Fruit fly (Drosophila melanogaster) whole organism, embryonic: ENCODE results near the gene CG9132.

Experiments used
- Adf1 ChIP-seq: fragments of 200-800 bp; sonication (Bioruptor generic); IDR thresholded peaks from 2 replicates; pipeline ENCODE4 v1.3.6; 2022; ENCODE audit warnings: missing biosample characterization, missing genetic modification characterization
- BEAF-32 ChIP-seq: fragments of 200-800 bp; sonication (Bioruptor generic); optimal IDR thresholded peaks from 3 replicates; lab custom pipeline; 2017; ENCODE audit warnings: missing biosample characterization, missing genetic modification characterization, mild to moderate bottlenecking, moderate library complexity, missing genetic modification reagents
- C15 ChIP-seq: fragments of 200-800 bp; sonication (Bioruptor generic); IDR thresholded peaks from 3 replicates; pipeline ENCODE4 v1.3.6; 2022; ENCODE audit warnings: missing biosample characterization, missing genetic modification characterization
- CG11398 ChIP-seq: fragments of 200-800 bp; sonication (Bioruptor generic); optimal IDR thresholded peaks from 2 replicates; lab custom pipeline; 2016; ENCODE audit warnings: missing biosample characterization, missing genetic modification characterization
- CG11504 ChIP-seq: fragments of 200-800 bp; sonication (Bioruptor generic); optimal IDR thresholded peaks from 3 replicates; lab custom pipeline; 2019; ENCODE audit warnings: missing biosample characterization, mild to moderate bottlenecking, missing genetic modification characterization, moderate library complexity
- CG12071 ChIP-seq: fragments of 200-800 bp; sonication (Bioruptor generic); optimal IDR thresholded peaks from 3 replicates; lab custom pipeline; 2018; ENCODE audit warnings: missing biosample characterization, mild to moderate bottlenecking, missing genetic modification characterization
- CG15601 ChIP-seq: fragments of 200-800 bp; sonication (Bioruptor generic); optimal IDR thresholded peaks from 3 replicates; lab custom pipeline; 2019; ENCODE audit warnings: missing biosample characterization, mild to moderate bottlenecking, missing genetic modification characterization, moderate library complexity
- CG1647 ChIP-seq: fragments of 200-800 bp; sonication (Bioruptor generic); optimal IDR thresholded peaks from 3 replicates; lab custom pipeline; 2016; ENCODE audit warnings: missing biosample characterization, missing genetic modification characterization
- CG16813 ChIP-seq: fragments of 200-800 bp; sonication (Bioruptor generic); IDR thresholded peaks from 3 replicates; pipeline ENCODE4 v1.3.6; 2022; ENCODE audit warnings: missing biosample characterization, missing genetic modification characterization; ENCODE audit not compliant: partially characterized antibody
- CG17361 ChIP-seq: fragments of 200-800 bp; sonication (Bioruptor generic); IDR thresholded peaks from 3 replicates; pipeline ENCODE4 v1.3.6; 2022; ENCODE audit warnings: missing biosample characterization, missing genetic modification characterization
- CG17385 ChIP-seq: fragments of 200-800 bp; sonication (Bioruptor generic); optimal IDR thresholded peaks from 3 replicates; lab custom pipeline; 2018; ENCODE audit warnings: missing biosample characterization, mild to moderate bottlenecking, missing genetic modification characterization
- CG31388 ChIP-seq: fragments of 200-800 bp; sonication (Bioruptor generic); optimal IDR thresholded peaks from 2 replicates; lab custom pipeline; 2016; ENCODE audit warnings: missing biosample characterization, missing genetic modification characterization
- CG33557 ChIP-seq: fragments of 200-800 bp; sonication (Bioruptor generic); optimal IDR thresholded peaks from 2 replicates; lab custom pipeline; 2019; ENCODE audit warnings: missing biosample characterization, mild to moderate bottlenecking, missing genetic modification characterization, moderate library complexity
- CG4707 ChIP-seq: fragments of 200-800 bp; sonication (Bioruptor generic); optimal IDR thresholded peaks from 2 replicates; lab custom pipeline; 2018; ENCODE audit warnings: missing biosample characterization, mild to moderate bottlenecking, missing genetic modification characterization, moderate library complexity
- CG4820 ChIP-seq: fragments of 200-800 bp; sonication (Bioruptor generic); optimal IDR thresholded peaks from 3 replicates; lab custom pipeline; 2016; ENCODE audit warnings: missing biosample characterization, missing genetic modification characterization
- CG6683 ChIP-seq: fragments of 200-800 bp; sonication (Bioruptor generic); optimal IDR thresholded peaks from 2 replicates; lab custom pipeline; 2017; ENCODE audit warnings: missing biosample characterization, mild to moderate bottlenecking, missing genetic modification characterization, missing genetic modification reagents
- CG7556 ChIP-seq: fragments of 200-800 bp; sonication (Bioruptor generic); optimal IDR thresholded peaks from 2 replicates; lab custom pipeline; 2017; ENCODE audit warnings: missing biosample characterization, mild to moderate bottlenecking, missing genetic modification characterization
- CG7839 ChIP-seq: fragments of 200-800 bp; sonication (Bioruptor generic); optimal IDR thresholded peaks from 3 replicates; lab custom pipeline; 2018; ENCODE audit warnings: missing biosample characterization, mild to moderate bottlenecking, missing genetic modification characterization, moderate library complexity
- CG8281 ChIP-seq: fragments of 200-800 bp; sonication (Bioruptor generic); optimal IDR thresholded peaks from 2 replicates; lab custom pipeline; 2018; ENCODE audit warnings: missing biosample characterization, mild to moderate bottlenecking, missing genetic modification characterization, moderate library complexity
- CG9727 ChIP-seq: fragments of 200-800 bp; sonication (Bioruptor generic); optimal IDR thresholded peaks from 3 replicates; lab custom pipeline; 2017; ENCODE audit warnings: missing biosample characterization, mild to moderate bottlenecking, missing genetic modification characterization
- CG9797 ChIP-seq: fragments of 200-800 bp; sonication (Bioruptor generic); optimal IDR thresholded peaks from 3 replicates; lab custom pipeline; 2018; ENCODE audit warnings: missing biosample characterization, mild to moderate bottlenecking, missing genetic modification characterization
- CG9932 ChIP-seq: fragments of 200-800 bp; sonication (Bioruptor generic); IDR thresholded peaks from 2 replicates; pipeline ENCODE4 v1.3.6; 2022; ENCODE audit warnings: missing biosample characterization, missing genetic modification characterization
- D ChIP-seq, 2 experiments: fragments of 200-800 bp in 1 of 2; fragments of >200 bp in 1 of 2; sonication (Bioruptor generic) in 1 of 2; optimal IDR thresholded peaks; 2 replicates in 1 of 2; 3 replicates in 1 of 2; lab custom pipeline; 2017; ENCODE audit warnings: mild to moderate bottlenecking in 1 of 2, missing biosample characterization in 1 of 2, missing genetic modification characterization in 1 of 2, missing genetic modification reagents in 1 of 2
- Deaf1 ChIP-seq: fragments of 200-800 bp; optimal IDR thresholded peaks from 3 replicates; lab custom pipeline; 2019; ENCODE audit warnings: missing biosample characterization, mild to moderate bottlenecking, missing genetic modification characterization, moderate library complexity
- Dip2 ChIP-seq: fragments of 200-800 bp; sonication (Bioruptor generic); IDR thresholded peaks from 2 replicates; pipeline ENCODE4 v1.3.6; 2022; ENCODE audit warnings: missing biosample characterization, missing genetic modification characterization
- Dll ChIP-seq: fragments of 200-800 bp; sonication (Bioruptor generic); IDR thresholded peaks from 4 replicates; pipeline ENCODE4 v1.3.6; 2022; ENCODE audit warnings: missing biosample characterization, missing genetic modification characterization; ENCODE audit not compliant: partially characterized antibody
- Fer2 ChIP-seq: fragments of 200-800 bp; sonication (Bioruptor generic); optimal IDR thresholded peaks from 2 replicates; lab custom pipeline; 2018; ENCODE audit warnings: missing biosample characterization, mild to moderate bottlenecking, missing genetic modification characterization, moderate library complexity
- Gsc ChIP-seq: fragments of 200-800 bp; sonication (Bioruptor generic); IDR thresholded peaks from 2 replicates; pipeline ENCODE4 v1.3.6; 2022; ENCODE audit warnings: missing biosample characterization, missing genetic modification characterization
- HmgZ ChIP-seq: fragments of 200-800 bp; sonication (Bioruptor generic); optimal IDR thresholded peaks from 2 replicates; lab custom pipeline; 2018; ENCODE audit warnings: missing biosample characterization, mild to moderate bottlenecking, missing genetic modification characterization
- Optix ChIP-seq: fragments of 200-800 bp; sonication (Bioruptor generic); IDR thresholded peaks from 3 replicates; pipeline ENCODE4 v1.3.6; 2022; ENCODE audit warnings: missing biosample characterization, missing genetic modification characterization
- Sox100B ChIP-seq: fragments of 200-800 bp; sonication (Bioruptor generic); optimal IDR thresholded peaks from 3 replicates; lab custom pipeline; 2018; ENCODE audit warnings: missing biosample characterization, mild to moderate bottlenecking, missing genetic modification characterization
- Sry-β ChIP-seq: fragments of 200-800 bp; sonication (Bioruptor generic); optimal IDR thresholded peaks from 2 replicates; lab custom pipeline; 2018; ENCODE audit warnings: missing biosample characterization, mild to moderate bottlenecking, missing genetic modification characterization, moderate library complexity
- Vsx1 ChIP-seq: fragments of 200-800 bp; sonication (Bioruptor generic); optimal IDR thresholded peaks from 2 replicates; lab custom pipeline; 2017; ENCODE audit warnings: missing biosample characterization, mild to moderate bottlenecking, missing genetic modification characterization, missing genetic modification reagents
- ash1 ChIP-seq: fragments of 200-800 bp; sonication (Bioruptor generic); optimal IDR thresholded peaks from 2 replicates; lab custom pipeline; 2018; ENCODE audit warnings: missing biosample characterization, mild to moderate bottlenecking, missing genetic modification characterization
- az2 ChIP-seq: fragments of 200-800 bp; sonication (Bioruptor generic); optimal IDR thresholded peaks from 3 replicates; lab custom pipeline; 2016; ENCODE audit warnings: missing biosample characterization, missing genetic modification characterization
- caup ChIP-seq: fragments of 200-800 bp; sonication (Bioruptor generic); optimal IDR thresholded peaks from 3 replicates; lab custom pipeline; 2017; ENCODE audit warnings: missing biosample characterization, mild to moderate bottlenecking, missing genetic modification characterization, moderate library complexity; ENCODE audit not compliant: severe bottlenecking
- chif ChIP-seq, 2 experiments: fragments of 200-800 bp; sonication (Bioruptor generic); optimal IDR thresholded peaks; 3 replicates each; lab custom pipeline; 2016; ENCODE audit warnings: missing biosample characterization in 2 of 2, missing genetic modification characterization in 2 of 2
- dmrt11E ChIP-seq: fragments of 200-800 bp; sonication (Bioruptor generic); optimal IDR thresholded peaks from 3 replicates; lab custom pipeline; 2018; ENCODE audit warnings: missing biosample characterization, mild to moderate bottlenecking, missing genetic modification characterization, moderate library complexity
- dmrt99B ChIP-seq: fragments of 200-800 bp; sonication (Bioruptor generic); optimal IDR thresholded peaks from 2 replicates; lab custom pipeline; 2018; ENCODE audit warnings: missing biosample characterization, mild to moderate bottlenecking, missing genetic modification characterization, moderate library complexity
- emc ChIP-seq: fragments of 200-800 bp; sonication (Bioruptor generic); optimal IDR thresholded peaks from 2 replicates; lab custom pipeline; 2016; ENCODE audit warnings: missing biosample characterization, missing genetic modification characterization
- gem ChIP-seq: fragments of 200-800 bp; sonication (Bioruptor generic); optimal IDR thresholded peaks from 2 replicates; lab custom pipeline; 2019; ENCODE audit warnings: missing biosample characterization, mild to moderate bottlenecking, missing genetic modification characterization, moderate library complexity
- ham ChIP-seq: fragments of 200-800 bp; sonication (Bioruptor generic); IDR thresholded peaks from 2 replicates; pipeline ENCODE4 v1.3.6; 2022; ENCODE audit warnings: missing biosample characterization, missing genetic modification characterization
- jigr1 ChIP-seq: fragments of 200-800 bp; sonication (Bioruptor generic); IDR thresholded peaks from 3 replicates; pipeline ENCODE4 v1.3.6; 2022; ENCODE audit warnings: missing biosample characterization, missing genetic modification characterization
- jumu ChIP-seq: fragments of 200-800 bp; sonication (Bioruptor generic); optimal IDR thresholded peaks from 3 replicates; lab custom pipeline; 2016; ENCODE audit warnings: missing biosample characterization, missing genetic modification characterization
- pan ChIP-seq, 4 experiments: fragments of >200 bp in 3 of 4; fragments of 200-800 bp in 1 of 4; sonication (Bioruptor generic) in 1 of 4; optimal IDR thresholded peaks in 3 of 4; IDR thresholded peaks in 1 of 4; 2 replicates each; pipeline versions ENCODE4 v1.3.6 to Lab custom; 2017 to 2022; ENCODE audit warnings: missing biosample characterization in 2 of 4, missing genetic modification characterization in 2 of 4, mixed read lengths in 1 of 4
- ssp ChIP-seq: fragments of 200-800 bp; sonication (Bioruptor generic); IDR thresholded peaks from 2 replicates; pipeline ENCODE4 v1.3.6; 2022; ENCODE audit warnings: missing biosample characterization, missing genetic modification characterization
- trem ChIP-seq: fragments of 200-800 bp; optimal IDR thresholded peaks from 3 replicates; lab custom pipeline; 2019; ENCODE audit warnings: missing biosample characterization, mild to moderate bottlenecking, missing genetic modification characterization, moderate library complexity
- zfh2 ChIP-seq: fragments of 200-800 bp; sonication (Bioruptor generic); optimal IDR thresholded peaks from 2 replicates; lab custom pipeline; 2016; ENCODE audit warnings: missing biosample characterization, missing genetic modification characterization

Gene CG9132

dm6 chrX:16818186-16818585 is 17.7 kb upstream of the CG9132 start:
- TF ChIP-seq CG4820 (no peak), CG7839 (tag; lab: Kevin White, UChicago) (no peak), CG11398 (GFP tag; lab: Kevin White, UChicago) (no peak), Fer2 (tag; lab: Kevin White, UChicago) (no peak), CG12071 (GFP tag; lab: Kevin White, UChicago) (no peak), CG8281 (tag; lab: Kevin White, UChicago) (no peak), CG31388 (GFP tag; lab: Kevin White, UChicago) (no peak), zfh2 (no peak), Dip2 (GFP tag; lab: Robert Waterston, UW) (no peak), trem (tag; lab: Kevin White, UChicago) (no peak), CG9797 (GFP tag; lab: Kevin White, UChicago) (no peak), CG9932 (GFP tag; lab: Robert Waterston, UW) (no peak), D (optimal IDR thresholded peaks at IDR 0.05; lab: Kevin White, UChicago) (no peak), D (GFP tag; optimal IDR thresholded peaks at IDR 0.05; lab: Kevin White, UChicago) (no peak), Optix (GFP tag; lab: Robert Waterston, UW) (no peak), caup (GFP tag; lab: Kevin White, UChicago) (no peak)
- TF ChIP-seq, all 482 proteins: peak for 0

dm6 chrX:16816500-16816899 is 16.0 kb upstream of the CG9132 start:
- TF ChIP-seq ham (GFP tag; lab: Robert Waterston, UW): no peak
- no peak for TF ChIP-seq BEAF-32 (GFP tag; lab: Kevin White, UChicago)
- no peak for TF ChIP-seq Dll (GFP tag; lab: Robert Waterston, UW)
- TF ChIP-seq Sry-β: peak; percentile 85
- no peak for TF ChIP-seq Gsc (GFP tag; lab: Robert Waterston, UW)
- TF ChIP-seq CG11504 (tag; lab: Kevin White, UChicago): peak; percentile 21
- no peak for TF ChIP-seq ssp (GFP tag; lab: Robert Waterston, UW)
- TF ChIP-seq pan (optimal IDR thresholded peaks at IDR 0.05; lab: Kevin White, UChicago): no peak
- peak in 1 of 2 experiments; percentile 16 for TF ChIP-seq pan (GFP tag; optimal IDR thresholded peaks at IDR 0.05 in 1 of 2, IDR thresholded peaks at IDR 0.05 in 1 of 2)
- no peak for TF ChIP-seq C15 (GFP tag; lab: Robert Waterston, UW)
- no peak for TF ChIP-seq jumu (GFP tag; lab: Kevin White, UChicago)
- TF ChIP-seq emc (GFP tag; lab: Kevin White, UChicago): no peak
- no peak for TF ChIP-seq CG1647 (GFP tag; lab: Kevin White, UChicago)
- TF ChIP-seq az2 (GFP tag; lab: Kevin White, UChicago): no peak
- TF ChIP-seq gem (tag; lab: Kevin White, UChicago): peak; percentile 8
- TF ChIP-seq CG17385: no peak
- TF ChIP-seq CG33557 (GFP tag; lab: Kevin White, UChicago): no peak
- no peak for TF ChIP-seq chif (GFP tag; optimal IDR thresholded peaks at IDR 0.05; lab: Kevin White, UChicago)
- no peak for TF ChIP-seq Vsx1
- TF ChIP-seq CG12071 (GFP tag; lab: Kevin White, UChicago): no peak
- peak; percentile 8 for TF ChIP-seq dmrt99B (tag; lab: Kevin White, UChicago)
- TF ChIP-seq CG4707 (GFP tag; lab: Kevin White, UChicago): no peak
- TF ChIP-seq CG9727 (GFP tag; lab: Kevin White, UChicago): peak; percentile 0
- TF ChIP-seq CG7556 (GFP tag; lab: Kevin White, UChicago): peak; percentile 12
- TF ChIP-seq Adf1 (GFP tag; lab: Robert Waterston, UW): peak; percentile 83
- TF ChIP-seq HmgZ (tag; lab: Kevin White, UChicago): no peak
- peak; percentile 31 for TF ChIP-seq Sox100B
- no peak for TF ChIP-seq dmrt11E
- TF ChIP-seq jigr1 (GFP tag; lab: Robert Waterston, UW): no peak
- no peak for TF ChIP-seq CG16813 (GFP tag; lab: Robert Waterston, UW)
- TF ChIP-seq CG17361 (GFP tag; lab: Robert Waterston, UW): peak; percentile 33; the same call in 1 of the 3 replicates
- TF ChIP-seq Deaf1 (tag; lab: Kevin White, UChicago): no peak
- TF ChIP-seq ash1 (GFP tag; lab: Kevin White, UChicago): no peak
- TF ChIP-seq CG15601 (tag; lab: Kevin White, UChicago): no peak
- TF ChIP-seq CG6683 (GFP tag; lab: Kevin White, UChicago): no peak
